Worm (Caenorhabditis elegans): ENCODE data around the gene F19C7.4.

Gene F19C7.4

ce11 chrIV:4643577-4643976 lies 40.9 kb downstream of the F19C7.4 start:
- no peak for TF ChIP-seq him-1 (tag; optimal IDR thresholded peaks at IDR 0.05)
- TF ChIP-seq W03F9.2 (tag; optimal IDR thresholded peaks at IDR 0.05), result no peak
- no peak for TF ChIP-seq dao-5 (tag; optimal IDR thresholded peaks at IDR 0.05)

- TF ChIP-seq him-1 (tag; optimal IDR thresholded peaks at IDR 0.05), result no peak
- no peak for TF ChIP-seq W03F9.2 (tag; optimal IDR thresholded peaks at IDR 0.05)
- TF ChIP-seq dao-5 (tag; optimal IDR thresholded peaks at IDR 0.05), result no peak
Observed at ce11 chrIV:4645243-4645642, 42.6 kb downstream of the F19C7.4 start.

ce11 chrIV:4647385-4647784 lies 44.7 kb downstream of the F19C7.4 start, which contains the start of gene F29B9.8:
F29B9.8 (plus strand) TSS chrIV:4647685.
- no peak for TF ChIP-seq W03F9.2 (tag; optimal IDR thresholded peaks at IDR 0.05)
- no peak for TF ChIP-seq him-1 (tag; optimal IDR thresholded peaks at IDR 0.05)
- TF ChIP-seq dao-5 (tag; optimal IDR thresholded peaks at IDR 0.05), result no peak

- TF ChIP-seq him-1 (tag; optimal IDR thresholded peaks at IDR 0.05), result no peak
- TF ChIP-seq W03F9.2 (tag; optimal IDR thresholded peaks at IDR 0.05), result no peak
- no peak for TF ChIP-seq dao-5 (tag; optimal IDR thresholded peaks at IDR 0.05)
Observed at ce11 chrIV:4649460-4649859, 46.8 kb downstream of the F19C7.4 start, which contains the start of gene F29B9.7. F29B9.7 (plus strand) TSS chrIV:4649760.

ce11 chrIV:4650624-4651094 lies 48.0 kb downstream of the F19C7.4 start, which contains the start of gene ubc-9:
ubc-9 (plus strand) TSS chrIV:4651044.
- TF ChIP-seq him-1 (tag; optimal IDR thresholded peaks at IDR 0.05) (peak; percentile 52), dao-5 (tag; optimal IDR thresholded peaks at IDR 0.05) (no peak), W03F9.2 (tag; optimal IDR thresholded peaks at IDR 0.05) (peak; percentile 27)

- TF ChIP-seq W03F9.2 (tag; optimal IDR thresholded peaks at IDR 0.05) (no peak), him-1 (tag; optimal IDR thresholded peaks at IDR 0.05) (no peak), dao-5 (tag; optimal IDR thresholded peaks at IDR 0.05) (no peak)
Observed at ce11 chrIV:4652365-4652844, 49.7 kb downstream of the F19C7.4 start, which contains the start of gene F29B9.5. F29B9.5 (plus strand) TSS chrIV:4652415.

- no peak for TF ChIP-seq W03F9.2 (tag; optimal IDR thresholded peaks at IDR 0.05)
- no peak for TF ChIP-seq him-1 (tag; optimal IDR thresholded peaks at IDR 0.05)
- no peak for TF ChIP-seq dao-5 (tag; optimal IDR thresholded peaks at IDR 0.05)
Observed at ce11 chrIV:4652962-4653361, 50.3 kb downstream of the F19C7.4 start, which contains the start of gene psr-1. psr-1 (plus strand) TSS chrIV:4653262.

ce11 chrIV:4653708-4654107 lies 51.0 kb downstream of the F19C7.4 start:
- TF ChIP-seq dao-5 (tag; optimal IDR thresholded peaks at IDR 0.05) (no peak), W03F9.2 (tag; optimal IDR thresholded peaks at IDR 0.05) (no peak), him-1 (tag; optimal IDR thresholded peaks at IDR 0.05) (no peak)

Data from whole organism, L4/young adult.